Fruit fly (Drosophila melanogaster): ENCODE measurements around the gene CG33189.

Gene CG33189

DNA sequence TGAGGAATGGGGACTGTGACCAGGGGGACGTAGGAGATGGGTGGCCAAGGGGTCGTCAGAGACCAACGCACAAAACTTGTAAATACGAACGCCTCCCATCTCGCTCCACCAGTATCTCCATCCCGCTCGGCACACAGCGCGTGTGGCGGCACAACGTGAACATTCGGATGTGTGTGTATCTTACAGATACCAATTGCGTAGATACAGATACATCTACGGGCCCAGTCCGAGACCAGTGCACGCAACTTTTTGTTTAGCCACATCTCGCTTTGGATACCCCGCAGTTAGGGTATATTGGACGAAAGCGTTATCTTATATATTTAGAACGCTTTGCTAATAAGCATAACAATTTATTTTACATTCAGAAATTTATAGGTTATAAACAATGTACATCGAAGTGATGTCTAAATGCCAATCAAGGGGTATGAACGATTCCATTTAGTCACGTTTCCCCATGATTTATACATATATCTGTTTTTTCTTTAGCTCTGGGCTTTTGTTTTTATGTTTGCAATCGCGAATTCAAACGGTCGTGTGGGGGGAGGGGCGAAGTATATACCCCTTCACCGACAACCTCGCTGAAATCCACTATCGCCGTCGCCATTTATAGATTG lies 30.8 kb upstream of the CG33189 start (continued):
- TF ChIP-seq tio (GFP tag; optimal IDR thresholded peaks at IDR 0.05) (peak; percentile 99), Ada2b (GFP tag; IDR thresholded peaks at IDR 0.05) (peak; percentile 99), CG13296 (GFP tag; optimal IDR thresholded peaks at IDR 0.05) (peak; percentile 99), Fer2 (tag; optimal IDR thresholded peaks at IDR 0.05) (peak; percentile 98), CG32532 (GFP tag; IDR thresholded peaks at IDR 0.05) (peak; percentile 100), corto (GFP tag; optimal IDR thresholded peaks at IDR 0.05) (peak; percentile 97), Nf-YC (tag; optimal IDR thresholded peaks at IDR 0.05) (peak; percentile 88), CG15269 (tag; optimal IDR thresholded peaks at IDR 0.05) (peak; percentile 99), pros (GFP tag; optimal IDR thresholded peaks at IDR 0.05) (peak; percentile 59), D (optimal IDR thresholded peaks at IDR 0.05) (no peak), D (GFP tag; optimal IDR thresholded peaks at IDR 0.05) (peak; percentile 98), ase (GFP tag; IDR thresholded peaks at IDR 0.05) (peak; percentile 98), Fer3 (tag; optimal IDR thresholded peaks at IDR 0.05) (peak; percentile 99), Adf1 (GFP tag; IDR thresholded peaks at IDR 0.05) (peak; percentile 91), lov (optimal IDR thresholded peaks at IDR 0.05) (no peak), lov (GFP tag; IDR thresholded peaks at IDR 0.05) (peak; percentile 98), her (GFP tag; optimal IDR thresholded peaks at IDR 0.05) (peak; percentile 96), unpg (GFP tag; optimal IDR thresholded peaks at IDR 0.05) (peak; percentile 99), Trl (optimal IDR thresholded peaks at IDR 0.05) (no peak), Trl (GFP tag; optimal IDR thresholded peaks at IDR 0.05) (peak; percentile 99), Six4 (GFP tag; optimal IDR thresholded peaks at IDR 0.05) (peak; percentile 98), nerfin-1 (tag; optimal IDR thresholded peaks at IDR 0.05) (peak; percentile 96), dan (GFP tag; IDR thresholded peaks at IDR 0.05) (no peak), CG11247 (GFP tag; IDR thresholded peaks at IDR 0.05) (peak; percentile 99), CG13123 (GFP tag; optimal IDR thresholded peaks at IDR 0.05) (peak; percentile 97), gro (GFP tag; optimal IDR thresholded peaks at IDR 0.05) (peak; percentile 99), az2 (GFP tag; optimal IDR thresholded peaks at IDR 0.05) (peak; percentile 99), caup (GFP tag; optimal IDR thresholded peaks at IDR 0.05; ENCODE audit: severe bottlenecking) (peak; percentile 99), Eip74EF (GFP tag; optimal IDR thresholded peaks at IDR 0.05) (peak in 1 of 2 experiments; percentile 97), Xbp1 (GFP tag; optimal IDR thresholded peaks at IDR 0.05) (peak; percentile 99), CG18262 (tag; optimal IDR thresholded peaks at IDR 0.05) (peak; percentile 98), pan (optimal IDR thresholded peaks at IDR 0.05) (no peak), pan (GFP tag; optimal IDR thresholded peaks at IDR 0.05 in 1 of 2, IDR thresholded peaks at IDR 0.05 in 1 of 2) (peak in 1 of 2 experiments; percentile 99), tin (GFP tag; optimal IDR thresholded peaks at IDR 0.05) (peak; percentile 99), dati (GFP tag; IDR thresholded peaks at IDR 0.05) (peak; percentile 94), Hey (tag; optimal IDR thresholded peaks at IDR 0.05) (peak; percentile 94), CG16779 (GFP tag; IDR thresholded peaks at IDR 0.05) (peak; percentile 98), CG15073 (GFP tag; optimal IDR thresholded peaks at IDR 0.05) (peak; percentile 86), CG3995 (GFP tag; optimal IDR thresholded peaks at IDR 0.05) (peak; percentile 88), CG11456 (GFP tag; IDR thresholded peaks at IDR 0.05) (peak; percentile 99), CG34422 (GFP tag; IDR thresholded peaks at IDR 0.05) (peak; percentile 98), CG17186 (GFP tag; optimal IDR thresholded peaks at IDR 0.05) (peak; percentile 87), z (GFP tag; IDR thresholded peaks at IDR 0.05) (peak; percentile 75; the same call in 2 of the 3 replicates), mirr (GFP tag; optimal IDR thresholded peaks at IDR 0.05) (peak; percentile 98), sqz (GFP tag; optimal IDR thresholded peaks at IDR 0.05) (peak; percentile 97), kah (GFP tag; optimal IDR thresholded peaks at IDR 0.05) (peak; percentile 97), Rfx (GFP tag; IDR thresholded peaks at IDR 0.05) (peak; percentile 99), NC2β (GFP tag; optimal IDR thresholded peaks at IDR 0.05) (peak; percentile 98), tgo (GFP tag; IDR thresholded peaks at IDR 0.05) (peak; percentile 99), otp (GFP tag; IDR thresholded peaks at IDR 0.05) (peak; percentile 99), CG11398 (GFP tag; optimal IDR thresholded peaks at IDR 0.05) (peak; percentile 97), CG8478 (optimal IDR thresholded peaks at IDR 0.05) (no peak)

Data from whole organism, embryonic.